In the genomic region with DNA sequence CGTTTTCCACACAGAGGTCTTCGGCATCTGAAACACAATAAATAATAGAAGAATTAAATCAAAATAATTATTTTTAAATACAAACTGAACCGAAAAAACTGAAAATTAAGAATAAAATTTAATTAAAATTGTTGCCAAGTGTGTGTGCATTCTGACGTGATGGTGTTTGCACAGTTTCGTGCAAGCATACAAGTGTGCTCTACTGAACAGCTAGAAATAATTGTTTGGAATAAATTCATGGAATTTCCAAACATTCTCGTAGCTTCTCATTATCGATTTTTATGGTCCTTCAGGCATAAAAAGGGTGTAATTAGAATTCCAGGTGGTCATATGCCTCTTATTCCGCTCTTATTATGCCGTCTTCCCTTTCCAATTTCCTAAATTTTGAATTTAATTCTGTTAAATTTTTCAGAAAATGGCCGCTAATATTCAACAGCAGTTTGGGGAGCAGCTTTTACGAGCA, we compare ENCODE assay signal across 5 worm cellular contexts.
TF ChIP-seq lines count a peak whose summit lies in the region.

mrps-17 (minus strand) TSS at position 33 of the 463 bp plus-strand sequence.
txdc-9 (plus strand) TSS at position 413 of the 463 bp plus-strand sequence.

TF ChIP-seq in whole organism, L1 larva, 84 proteins besides CTCF, POLR2A, EP300 and RAD21 (continues in another document):
- TF ChIP-seq vab-15 (tag; optimal IDR thresholded peaks at IDR 0.05; lab: Kevin White, UChicago) (peak; percentile 86), fkh-4 (tag; optimal IDR thresholded peaks at IDR 0.05; lab: Kevin White, UChicago; ENCODE audit: borderline replicate concordance) (no peak), swsn-7 (tag; optimal IDR thresholded peaks at IDR 0.05; lab: Kevin White, UChicago) (peak; percentile 77), egl-27 (tag; optimal IDR thresholded peaks at IDR 0.05; lab: Kevin White, UChicago) (no peak), alr-1 (tag; optimal IDR thresholded peaks at IDR 0.05; lab: Kevin White, UChicago; ENCODE audit: borderline replicate concordance) (no peak), xbp-1 (tag; optimal IDR thresholded peaks at IDR 0.05; lab: Kevin White, UChicago) (peak; percentile 68), ceh-8 (GFP tag; optimal IDR thresholded peaks at IDR 0.05; lab: Kevin White, UChicago) (peak; percentile 57), snpc-4 (tag; optimal IDR thresholded peaks at IDR 0.05; lab: Kevin White, UChicago) (no peak), isw-1 (GFP tag; IDR thresholded peaks at IDR 0.05; lab: Robert Waterston, UW) (peak; percentile 54), rnt-1 (tag; optimal IDR thresholded peaks at IDR 0.05; lab: Kevin White, UChicago) (peak; percentile 78), lin-14 (GFP tag; optimal IDR thresholded peaks at IDR 0.05; lab: Kevin White, UChicago) (peak; percentile 84), ceh-63 (GFP tag; optimal IDR thresholded peaks at IDR 0.05; lab: Kevin White, UChicago) (no peak), blmp-1 (tag; optimal IDR thresholded peaks at IDR 0.05; lab: Kevin White, UChicago) (no peak), irx-1 (tag; optimal IDR thresholded peaks at IDR 0.05; lab: Kevin White, UChicago) (no peak), nhr-47 (tag; optimal IDR thresholded peaks at IDR 0.05; lab: Kevin White, UChicago) (peak; percentile 78), nhr-85 (tag; lab: Kevin White, UChicago) (peak; percentile 52), nhr-12 (tag; optimal IDR thresholded peaks at IDR 0.05; lab: Kevin White, UChicago) (no peak)

TF ChIP-seq in whole organism, L3 larva, 47 proteins besides CTCF, POLR2A, EP300 and RAD21 (continues in another document):
- peak; percentile 89 for TF ChIP-seq lin-15B (tag; optimal IDR thresholded peaks at IDR 0.05; lab: Kevin White, UChicago)
- TF ChIP-seq elt-1 (tag; optimal IDR thresholded peaks at IDR 0.05; lab: Kevin White, UChicago) = no peak
- TF ChIP-seq zag-1 (tag; optimal IDR thresholded peaks at IDR 0.05; lab: Kevin White, UChicago) = no peak
- TF ChIP-seq nhr-76 (tag; optimal IDR thresholded peaks at IDR 0.05; lab: Kevin White, UChicago) = no peak
- peak; percentile 73 for TF ChIP-seq nhr-23 (tag; optimal IDR thresholded peaks at IDR 0.05; lab: Kevin White, UChicago)
- TF ChIP-seq skn-1 (tag; optimal IDR thresholded peaks at IDR 0.05; lab: Kevin White, UChicago) = peak; percentile 67
- TF ChIP-seq nhr-67 (tag; optimal IDR thresholded peaks at IDR 0.05; lab: Kevin White, UChicago) = no peak
- TF ChIP-seq nhr-43 (tag; optimal IDR thresholded peaks at IDR 0.05; lab: Kevin White, UChicago; ENCODE audit: poor library complexity, severe bottlenecking) = no peak
- TF ChIP-seq fos-1 (tag; optimal IDR thresholded peaks at IDR 0.05; lab: Kevin White, UChicago) = no peak
- no peak for TF ChIP-seq ZK546.5 (tag; optimal IDR thresholded peaks at IDR 0.05; lab: Kevin White, UChicago)
- no peak for TF ChIP-seq sea-2 (GFP tag; optimal IDR thresholded peaks at IDR 0.05; lab: Kevin White, UChicago)
- no peak for TF ChIP-seq ceh-82 (tag; optimal IDR thresholded peaks at IDR 0.05; lab: Kevin White, UChicago)
- TF ChIP-seq nhr-77 (tag; optimal IDR thresholded peaks at IDR 0.05; lab: Kevin White, UChicago) = no peak
- peak; percentile 74 for TF ChIP-seq egl-5 (tag; optimal IDR thresholded peaks at IDR 0.05; lab: Kevin White, UChicago)
- TF ChIP-seq ztf-4 (tag; optimal IDR thresholded peaks at IDR 0.05; lab: Kevin White, UChicago) = no peak
- TF ChIP-seq fkh-10 (GFP tag; optimal IDR thresholded peaks at IDR 0.05; lab: Kevin White, UChicago) = peak; percentile 37
- no peak for TF ChIP-seq daf-12 (tag; optimal IDR thresholded peaks at IDR 0.05; lab: Kevin White, UChicago)
- TF ChIP-seq nhr-11 (tag; optimal IDR thresholded peaks at IDR 0.05; lab: Kevin White, UChicago) = peak; percentile 14

TF ChIP-seq in whole organism, early embryonic, 17 proteins besides CTCF, POLR2A, EP300 and RAD21:
- TF ChIP-seq hmbx-1 (tag; optimal IDR thresholded peaks at IDR 0.05; lab: Kevin White, UChicago) = no peak
- TF ChIP-seq B0310.2 (tag; optimal IDR thresholded peaks at IDR 0.05; lab: Kevin White, UChicago) = no peak
- no peak for TF ChIP-seq hmg-4 (GFP tag; optimal IDR thresholded peaks at IDR 0.05; lab: Kevin White, UChicago)
- no peak for TF ChIP-seq ceh-36 (tag; optimal IDR thresholded peaks at IDR 0.05; lab: Kevin White, UChicago)
- TF ChIP-seq tbx-37 (GFP tag; conservative IDR thresholded peaks at IDR 0.05; lab: Robert Waterston, UW) = no peak
- TF ChIP-seq scrt-1 (GFP tag; IDR thresholded peaks at IDR 0.05; lab: Robert Waterston, UW) = no peak
- TF ChIP-seq F13C5.2 (tag; optimal IDR thresholded peaks at IDR 0.05; lab: Kevin White, UChicago) = peak; percentile 67
- TF ChIP-seq tbx-11 (GFP tag; IDR thresholded peaks at IDR 0.05; lab: Robert Waterston, UW) = no peak
- no peak for TF ChIP-seq sea-1 (GFP tag; conservative IDR thresholded peaks at IDR 0.05; lab: Robert Waterston, UW)
- TF ChIP-seq aly-1 (tag; optimal IDR thresholded peaks at IDR 0.05; lab: Kevin White, UChicago) = no peak
- TF ChIP-seq ceh-13 (GFP tag; optimal IDR thresholded peaks at IDR 0.05; lab: Kevin White, UChicago) = no peak
- TF ChIP-seq pes-1 (GFP tag; IDR thresholded peaks at IDR 0.05; lab: Robert Waterston, UW) = no peak
- TF ChIP-seq flt-1 (GFP tag; IDR thresholded peaks at IDR 0.05; lab: Robert Waterston, UW) = 0 out of 2 replicates have a peak, but pooled peaks have one; percentile 38
- no peak for TF ChIP-seq tra-4 (tag; optimal IDR thresholded peaks at IDR 0.05; lab: Kevin White, UChicago)
- no peak for TF ChIP-seq hnd-1 (tag; optimal IDR thresholded peaks at IDR 0.05; lab: Kevin White, UChicago)
- TF ChIP-seq ama-1 (optimal IDR thresholded peaks at IDR 0.05; lab: Kevin White, UChicago) = no peak
- no peak for TF ChIP-seq ets-7 (tag; optimal IDR thresholded peaks at IDR 0.05; lab: Kevin White, UChicago)

TF ChIP-seq in whole organism, midembryonic, 9 proteins besides CTCF, POLR2A, EP300 and RAD21:
- TF ChIP-seq flt-1 (GFP tag; IDR thresholded peaks at IDR 0.05; lab: Robert Waterston, UW) (peak; percentile 68; the same call in 1 of the 2 replicates), klf-2 (GFP tag; conservative IDR thresholded peaks at IDR 0.05; lab: Robert Waterston, UW) (no peak)

TF ChIP-seq in whole organism, young adult, 124 proteins besides CTCF, POLR2A, EP300 and RAD21 (continues in another document):
- peak; percentile 42 for TF ChIP-seq lin-54 (GFP tag; optimal IDR thresholded peaks at IDR 0.05; lab: Kevin White, UChicago)
- no peak for TF ChIP-seq pbrm-1 (GFP tag; IDR thresholded peaks at IDR 0.05; lab: Robert Waterston, UW)
- TF ChIP-seq mes-4 (tag; optimal IDR thresholded peaks at IDR 0.05; lab: Kevin White, UChicago) = no peak
- TF ChIP-seq F33H1.4 (GFP tag; IDR thresholded peaks at IDR 0.05; lab: Robert Waterston, UW) = peak; percentile 41; the same call in 1 of the 2 replicates
- TF ChIP-seq madf-6 (GFP tag; IDR thresholded peaks at IDR 0.05; lab: Robert Waterston, UW) = peak; percentile 16; the same call in 1 of the 2 replicates
- TF ChIP-seq egl-18 (GFP tag; IDR thresholded peaks at IDR 0.05; lab: Robert Waterston, UW) = no peak
- 0 out of 2 replicates have a peak, but pooled peaks have one; percentile 27 for TF ChIP-seq hsf-1 (GFP tag; IDR thresholded peaks at IDR 0.05; lab: Robert Waterston, UW)
- TF ChIP-seq Y67H2A.10 (GFP tag; conservative IDR thresholded peaks at IDR 0.05; lab: Robert Waterston, UW) = no peak
- no peak for TF ChIP-seq lin-26 (GFP tag; IDR thresholded peaks at IDR 0.05; lab: Robert Waterston, UW)
- TF ChIP-seq nfya-2 (GFP tag; IDR thresholded peaks at IDR 0.05; lab: Robert Waterston, UW) = no peak
- TF ChIP-seq K12H6.12 (tag; optimal IDR thresholded peaks at IDR 0.05; lab: Kevin White, UChicago) = no peak
- no peak for TF ChIP-seq T07F8.4 (tag; optimal IDR thresholded peaks at IDR 0.05; lab: Kevin White, UChicago)
- no peak for TF ChIP-seq nfyb-1 (GFP tag; IDR thresholded peaks at IDR 0.05; lab: Robert Waterston, UW)
- peak; percentile 47; the same call in 1 of the 2 replicates for TF ChIP-seq hmg-1.2 (GFP tag; IDR thresholded peaks at IDR 0.05; lab: Robert Waterston, UW)
- TF ChIP-seq Y56A3A.18 (GFP tag; IDR thresholded peaks at IDR 0.05; lab: Robert Waterston, UW) = no peak
- peak; percentile 47 for TF ChIP-seq efl-1 (GFP tag; optimal IDR thresholded peaks at IDR 0.05; lab: Kevin White, UChicago)
- TF ChIP-seq ccch-3 (GFP tag; optimal IDR thresholded peaks at IDR 0.05; lab: Kevin White, UChicago) = no peak
- no peak for TF ChIP-seq snpc-4 (GFP tag; optimal IDR thresholded peaks at IDR 0.05; lab: Kevin White, UChicago)
- TF ChIP-seq snpc-4 (tag; optimal IDR thresholded peaks at IDR 0.05; lab: Kevin White, UChicago) = peak in 1 of 4 experiments; percentile 35
- no peak for TF ChIP-seq Y53G8AR.9 (GFP tag; conservative IDR thresholded peaks at IDR 0.05; lab: Robert Waterston, UW)
- no peak for TF ChIP-seq rec-8 (tag; optimal IDR thresholded peaks at IDR 0.05; lab: Kevin White, UChicago)
- TF ChIP-seq sptf-2 (GFP tag; optimal IDR thresholded peaks at IDR 0.05; lab: Kevin White, UChicago) = no peak
- TF ChIP-seq cebp-2 (GFP tag; IDR thresholded peaks at IDR 0.05; lab: Robert Waterston, UW) = no peak
- no peak for TF ChIP-seq ztf-26 (tag; optimal IDR thresholded peaks at IDR 0.05; lab: Kevin White, UChicago)
- TF ChIP-seq rcor-1 (GFP tag; IDR thresholded peaks at IDR 0.05; lab: Robert Waterston, UW) = no peak
- TF ChIP-seq F55B11.4 (tag; optimal IDR thresholded peaks at IDR 0.05; lab: Kevin White, UChicago; ENCODE audit: borderline replicate concordance, insufficient read depth) = no peak
- TF ChIP-seq hlh-12 (tag; optimal IDR thresholded peaks at IDR 0.05; lab: Kevin White, UChicago) = no peak
- no peak for TF ChIP-seq ztf-6 (GFP tag; IDR thresholded peaks at IDR 0.05; lab: Robert Waterston, UW)
- TF ChIP-seq dpff-1 (tag; optimal IDR thresholded peaks at IDR 0.05; lab: Kevin White, UChicago) = no peak
- peak; percentile 85 for TF ChIP-seq F23B12.7 (tag; optimal IDR thresholded peaks at IDR 0.05; lab: Kevin White, UChicago; ENCODE audit: insufficient read depth)
- TF ChIP-seq Y53F4B.3 (GFP tag; IDR thresholded peaks at IDR 0.05; lab: Robert Waterston, UW) = no peak
- TF ChIP-seq cebp-1 (GFP tag; IDR thresholded peaks at IDR 0.05; lab: Robert Waterston, UW) = no peak
- peak; percentile 48 for TF ChIP-seq cebp-1 (tag; optimal IDR thresholded peaks at IDR 0.05; lab: Kevin White, UChicago)
- TF ChIP-seq ztf-3 (GFP tag; optimal IDR thresholded peaks at IDR 0.05; lab: Kevin White, UChicago) = no peak
- TF ChIP-seq snpc-3.4 (tag; optimal IDR thresholded peaks at IDR 0.05; lab: Kevin White, UChicago) = peak; percentile 20
- no peak for TF ChIP-seq akir-1 (GFP tag; optimal IDR thresholded peaks at IDR 0.05; lab: Kevin White, UChicago)
- TF ChIP-seq him-1 (tag; optimal IDR thresholded peaks at IDR 0.05; lab: Kevin White, UChicago) = no peak
- peak in 1 of 3 experiments; percentile 67 for TF ChIP-seq lin-35 (GFP tag; optimal IDR thresholded peaks at IDR 0.05; lab: Kevin White, UChicago)
- TF ChIP-seq C06A6.2 (GFP tag; conservative IDR thresholded peaks at IDR 0.05; lab: Robert Waterston, UW) = no peak

Comparison
In these comparisons a context has a peak if more than half of its experiments do, and no peak if none do; other contexts are left out.
1. Of the 8 proteins assayed by ChIP-seq in both whole organism, young adult and whole organism, L1 larva: peak only in whole organism, young adult: none; only in whole organism, L1 larva: nhr-90 and unc-130; in both: dpl-1 and efl-1; in neither: 1; mixed calls (peak in some experiments, not most) for 3.